Fruit fly (Drosophila melanogaster) whole organism, embryonic: ENCODE results near the gene CG13012.

Source experiments
- Bgb ChIP-seq: fragments of 200-800 bp; sonication (Bioruptor generic); IDR thresholded peaks from 2 replicates; pipeline ENCODE4 v1.3.6; 2022; ENCODE audit warnings: missing biosample characterization, missing genetic modification characterization; ENCODE audit not compliant: partially characterized antibody
- CG11456 ChIP-seq: fragments of 200-800 bp; sonication (Bioruptor generic); IDR thresholded peaks from 3 replicates; pipeline ENCODE4 v1.3.6; 2022; ENCODE audit warnings: missing biosample characterization, missing genetic modification characterization
- CG11696 ChIP-seq: fragments of 200-800 bp; sonication (Bioruptor generic); IDR thresholded peaks from 2 replicates; pipeline ENCODE4 v1.3.6; 2022; ENCODE audit warnings: missing biosample characterization, missing genetic modification characterization
- CG12391 ChIP-seq: fragments of 200-800 bp; sonication (Bioruptor generic); optimal IDR thresholded peaks from 3 replicates; lab custom pipeline; 2018; ENCODE audit warnings: missing biosample characterization, mild to moderate bottlenecking, missing genetic modification characterization, moderate library complexity
- CG14965 ChIP-seq: fragments of 200-800 bp; sonication (Bioruptor generic); optimal IDR thresholded peaks from 2 replicates; lab custom pipeline; 2016; ENCODE audit warnings: missing biosample characterization, missing genetic modification characterization, borderline replicate concordance
- CG15601 ChIP-seq: fragments of 200-800 bp; sonication (Bioruptor generic); optimal IDR thresholded peaks from 3 replicates; lab custom pipeline; 2019; ENCODE audit warnings: missing biosample characterization, mild to moderate bottlenecking, missing genetic modification characterization, moderate library complexity
- CG18011 ChIP-seq: fragments of 200-800 bp; sonication (Bioruptor generic); optimal IDR thresholded peaks from 2 replicates; lab custom pipeline; 2017; ENCODE audit warnings: missing biosample characterization, missing genetic modification characterization, mild to moderate bottlenecking, moderate library complexity, missing genotype
- CG2116 ChIP-seq: fragments of 200-800 bp; sonication (Bioruptor generic); optimal IDR thresholded peaks from 3 replicates; lab custom pipeline; 2018; ENCODE audit warnings: missing biosample characterization, mild to moderate bottlenecking, missing genetic modification characterization
- CG2120 ChIP-seq: fragments of 200-800 bp; sonication (Bioruptor generic); optimal IDR thresholded peaks from 3 replicates; lab custom pipeline; 2016; ENCODE audit warnings: missing biosample characterization, missing genetic modification characterization
- CG2712 ChIP-seq: fragments of 200-800 bp; optimal IDR thresholded peaks from 3 replicates; lab custom pipeline; 2019; ENCODE audit warnings: missing biosample characterization, mild to moderate bottlenecking, missing genetic modification characterization, moderate library complexity
- CG34376 ChIP-seq: fragments of 200-800 bp; sonication (Bioruptor generic); optimal IDR thresholded peaks from 2 replicates; lab custom pipeline; 2018; ENCODE audit warnings: missing biosample characterization, mild to moderate bottlenecking, missing genetic modification characterization
- CG34422 ChIP-seq: fragments of 200-800 bp; sonication (Bioruptor generic); IDR thresholded peaks from 3 replicates; pipeline ENCODE4 v1.3.6; 2022; ENCODE audit warnings: missing biosample characterization, missing genetic modification characterization
- CG3847 ChIP-seq: fragments of 200-800 bp; sonication (Bioruptor generic); IDR thresholded peaks from 2 replicates; pipeline ENCODE4 v1.3.6; 2022; ENCODE audit warnings: missing biosample characterization, missing genetic modification characterization
- CG3995 ChIP-seq: fragments of 200-800 bp; sonication (Bioruptor generic); optimal IDR thresholded peaks from 3 replicates; lab custom pipeline; 2016; ENCODE audit warnings: missing biosample characterization, missing genetic modification characterization
- CG7928 ChIP-seq: fragments of 200-800 bp; sonication (Bioruptor generic); optimal IDR thresholded peaks from 2 replicates; lab custom pipeline; 2017; ENCODE audit warnings: missing biosample characterization, mild to moderate bottlenecking, missing genetic modification characterization
- CG8290 ChIP-seq, 3 experiments: fragments of 200-800 bp; sonication (Bioruptor generic); optimal IDR thresholded peaks; 2 replicates each; lab custom pipeline; 2016 to 2019; ENCODE audit warnings: missing biosample characterization in 3 of 3, missing genetic modification characterization in 3 of 3, mild to moderate bottlenecking in 2 of 3, moderate library complexity in 1 of 3
- CG8924 ChIP-seq: fragments of 200-800 bp; optimal IDR thresholded peaks from 3 replicates; lab custom pipeline; 2019; ENCODE audit warnings: missing biosample characterization, mild to moderate bottlenecking, missing genetic modification characterization, moderate library complexity
- CG9817 ChIP-seq: fragments of 200-800 bp; sonication (Bioruptor generic); optimal IDR thresholded peaks from 2 replicates; lab custom pipeline; 2018; ENCODE audit warnings: missing biosample characterization, mild to moderate bottlenecking, missing genetic modification characterization, moderate library complexity
- CTCF ChIP-seq: fragments of 200-800 bp; sonication (Bioruptor generic); optimal IDR thresholded peaks from 2 replicates; lab custom pipeline; 2017; ENCODE audit warnings: missing biosample characterization, mild to moderate bottlenecking, missing genetic modification characterization, moderate library complexity
- Dp ChIP-seq: fragments of 200-800 bp; sonication (Bioruptor generic); optimal IDR thresholded peaks from 2 replicates; lab custom pipeline; 2018; ENCODE audit warnings: missing biosample characterization, mild to moderate bottlenecking, missing genetic modification characterization, moderate library complexity
- E2f1 ChIP-seq: fragments of 200-800 bp; sonication (Bioruptor generic); IDR thresholded peaks from 2 replicates; pipeline ENCODE4 v1.3.6; 2022; ENCODE audit warnings: missing biosample characterization, missing genetic modification characterization
- E2f2 ChIP-seq: fragments of 200-800 bp; sonication (Bioruptor generic); IDR thresholded peaks from 2 replicates; pipeline ENCODE4 v1.3.6; 2022; ENCODE audit warnings: missing biosample characterization, missing genetic modification characterization
- ERR ChIP-seq: fragments of 200-800 bp; sonication (Bioruptor generic); optimal IDR thresholded peaks from 2 replicates; lab custom pipeline; 2016; ENCODE audit warnings: missing biosample characterization, missing genetic modification characterization
- Eip74EF ChIP-seq, 2 experiments: fragments of 200-800 bp in 1 of 2; fragments of >200 bp in 1 of 2; sonication (Bioruptor generic) in 1 of 2; optimal IDR thresholded peaks; 2 replicates each; lab custom pipeline; 2017 to 2019; ENCODE audit warnings: missing biosample characterization in 2 of 2, missing genetic modification characterization in 2 of 2, mild to moderate bottlenecking in 1 of 2, moderate library complexity in 1 of 2
- Gug ChIP-seq: fragments of 200-800 bp; sonication (Bioruptor generic); IDR thresholded peaks from 4 replicates; pipeline ENCODE4 v1.3.6; 2022; ENCODE audit warnings: missing biosample characterization, missing genetic modification characterization
- Lhr ChIP-seq: fragments of 200-800 bp; sonication (Bioruptor generic); optimal IDR thresholded peaks from 3 replicates; lab custom pipeline; 2017; ENCODE audit warnings: mild to moderate bottlenecking, missing biosample characterization, missing genetic modification reagents, missing genetic modification characterization
- Mad ChIP-seq: fragments of 200-800 bp; sonication (Bioruptor generic); optimal IDR thresholded peaks from 2 replicates; lab custom pipeline; 2016; ENCODE audit warnings: missing biosample characterization, missing genetic modification characterization
- Mes4 ChIP-seq: fragments of 200-800 bp; sonication (Bioruptor generic); optimal IDR thresholded peaks from 2 replicates; lab custom pipeline; 2016; ENCODE audit warnings: missing biosample characterization, missing genetic modification characterization
- Myb ChIP-seq: fragments of 200-800 bp; sonication (Bioruptor generic); optimal IDR thresholded peaks from 2 replicates; lab custom pipeline; 2016; ENCODE audit warnings: missing biosample characterization, missing genetic modification characterization
- NFAT ChIP-seq: fragments of 200-800 bp; sonication (Bioruptor generic); IDR thresholded peaks from 2 replicates; pipeline ENCODE4 v1.3.6; 2022; ENCODE audit warnings: missing biosample characterization, missing genetic modification characterization
- NfI ChIP-seq: fragments of 200-800 bp; sonication (Bioruptor generic); optimal IDR thresholded peaks from 3 replicates; lab custom pipeline; 2018; ENCODE audit warnings: missing biosample characterization, mild to moderate bottlenecking, missing genetic modification characterization, moderate library complexity
- btn ChIP-seq: fragments of 200-800 bp; sonication (Bioruptor generic); optimal IDR thresholded peaks from 2 replicates; lab custom pipeline; 2016; ENCODE audit warnings: missing biosample characterization, missing genetic modification characterization
- cg ChIP-seq: fragments of 200-800 bp; sonication (Bioruptor generic); optimal IDR thresholded peaks from 3 replicates; lab custom pipeline; 2019; ENCODE audit warnings: missing biosample characterization, mild to moderate bottlenecking, missing genetic modification characterization, moderate library complexity
- chif ChIP-seq, 2 experiments: fragments of 200-800 bp; sonication (Bioruptor generic); optimal IDR thresholded peaks; 3 replicates each; lab custom pipeline; 2016; ENCODE audit warnings: missing biosample characterization in 2 of 2, missing genetic modification characterization in 2 of 2
- chinmo ChIP-seq: fragments of 200-800 bp; sonication (Bioruptor generic); IDR thresholded peaks from 4 replicates; pipeline ENCODE4 v1.3.6; 2022; ENCODE audit warnings: missing biosample characterization, missing genetic modification characterization; ENCODE audit not compliant: partially characterized antibody
- crp ChIP-seq, 2 experiments: fragments of 200-800 bp; sonication (Bioruptor generic); optimal IDR thresholded peaks; 2 replicates in 1 of 2; 3 replicates in 1 of 2; lab custom pipeline; 2017; ENCODE audit warnings: missing biosample characterization in 2 of 2, missing genetic modification characterization in 2 of 2, mild to moderate bottlenecking in 1 of 2, moderate library complexity in 1 of 2
- exex ChIP-seq: fragments of 200-800 bp; sonication (Bioruptor generic); optimal IDR thresholded peaks from 4 replicates; lab custom pipeline; 2018; ENCODE audit warnings: missing biosample characterization, mild to moderate bottlenecking, missing genetic modification characterization, moderate library complexity
- grau ChIP-seq: fragments of 200-800 bp; optimal IDR thresholded peaks from 3 replicates; lab custom pipeline; 2019; ENCODE audit warnings: missing biosample characterization, mild to moderate bottlenecking, missing genetic modification characterization, moderate library complexity
- gsb-n ChIP-seq: fragments of 200-800 bp; sonication (Bioruptor generic); optimal IDR thresholded peaks from 3 replicates; lab custom pipeline; 2018; ENCODE audit warnings: missing biosample characterization, mild to moderate bottlenecking, missing genetic modification characterization
- hb ChIP-seq: fragments of 200-800 bp; sonication (Bioruptor generic); IDR thresholded peaks from 3 replicates; pipeline ENCODE4 v1.3.6; 2022; ENCODE audit warnings: missing biosample characterization, missing genetic modification characterization; ENCODE audit not compliant: partially characterized antibody
- hbn ChIP-seq: fragments of 200-800 bp; sonication (Bioruptor generic); IDR thresholded peaks from 2 replicates; pipeline ENCODE4 v1.3.6; 2022; ENCODE audit warnings: missing biosample characterization, missing genetic modification characterization; ENCODE audit not compliant: partially characterized antibody
- jumu ChIP-seq: fragments of 200-800 bp; sonication (Bioruptor generic); optimal IDR thresholded peaks from 3 replicates; lab custom pipeline; 2016; ENCODE audit warnings: missing biosample characterization, missing genetic modification characterization
- mirr ChIP-seq: fragments of 200-800 bp; sonication (Bioruptor generic); optimal IDR thresholded peaks from 3 replicates; lab custom pipeline; 2018; ENCODE audit warnings: missing biosample characterization, mild to moderate bottlenecking, missing genetic modification characterization
- shn ChIP-seq: fragments of 200-800 bp; sonication (Bioruptor generic); optimal IDR thresholded peaks from 3 replicates; lab custom pipeline; 2016; ENCODE audit warnings: missing biosample characterization, missing genetic modification characterization
- tin ChIP-seq: fragments of 200-800 bp; sonication (Bioruptor generic); optimal IDR thresholded peaks from 3 replicates; lab custom pipeline; 2016; ENCODE audit warnings: missing biosample characterization, missing genetic modification characterization
- tll ChIP-seq, 2 experiments: fragments of 200-800 bp in 1 of 2; fragments of >200 bp in 1 of 2; sonication (Bioruptor generic) in 1 of 2; optimal IDR thresholded peaks; 2 replicates each; lab custom pipeline; 2017 to 2019; ENCODE audit warnings: missing biosample characterization in 2 of 2, missing genetic modification characterization in 2 of 2, mild to moderate bottlenecking in 1 of 2, moderate library complexity in 1 of 2
- tna ChIP-seq: fragments of 200-800 bp; sonication (Bioruptor generic); IDR thresholded peaks from 2 replicates; pipeline ENCODE4 v1.3.6; 2022; ENCODE audit warnings: missing biosample characterization, missing genetic modification characterization; ENCODE audit not compliant: partially characterized antibody
- trem ChIP-seq: fragments of 200-800 bp; optimal IDR thresholded peaks from 3 replicates; lab custom pipeline; 2019; ENCODE audit warnings: missing biosample characterization, mild to moderate bottlenecking, missing genetic modification characterization, moderate library complexity
- unc-4 ChIP-seq: fragments of 200-800 bp; sonication (Bioruptor generic); IDR thresholded peaks from 2 replicates; pipeline ENCODE4 v1.3.6; 2022; ENCODE audit warnings: missing biosample characterization, missing genetic modification characterization; ENCODE audit not compliant: partially characterized antibody

The CG13012 gene

DNA sequence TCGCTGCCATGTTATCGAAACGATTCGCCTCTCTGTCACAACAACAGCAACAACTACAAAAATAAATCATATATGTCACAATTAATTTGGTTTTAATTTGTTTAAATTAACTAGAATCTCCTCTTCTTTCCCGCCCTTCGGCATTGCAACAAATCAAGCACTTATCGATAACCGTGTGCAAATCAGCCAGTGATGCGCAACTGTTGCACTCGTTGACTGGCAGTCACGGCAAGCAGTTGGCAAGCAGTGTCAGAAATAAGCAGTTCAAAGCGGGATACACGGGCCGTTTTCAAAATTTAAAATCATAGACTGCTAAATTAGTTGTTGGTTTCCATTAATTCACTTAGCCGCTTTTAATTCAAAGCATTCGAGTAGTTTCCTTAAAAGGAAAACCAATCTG, 7.2 kb upstream of the CG13012 start, which contains the start of gene Axs (continued):
- TF ChIP-seq CG9817 (tag; lab: Kevin White, UChicago) (peak; percentile 0), Gug (GFP tag; lab: Robert Waterston, UW) (no peak), CG18011 (peak; percentile 4), cg (GFP tag; lab: Kevin White, UChicago) (peak; percentile 13), tll (GFP tag; optimal IDR thresholded peaks at IDR 0.05; lab: Kevin White, UChicago) (peak in 1 of 2 experiments; percentile 37), CG12391 (tag; lab: Kevin White, UChicago) (peak; percentile 33), CG34376 (no peak), hbn (GFP tag; lab: Robert Waterston, UW) (peak; percentile 50), chif (GFP tag; optimal IDR thresholded peaks at IDR 0.05; lab: Kevin White, UChicago) (peak; percentile 3 to 10), ERR (GFP tag; lab: Kevin White, UChicago) (peak; percentile 45), shn (GFP tag; lab: Kevin White, UChicago) (peak; percentile 41), NFAT (GFP tag; lab: Robert Waterston, UW) (peak; percentile 40; the same call in 1 of the 2 replicates), Dp (GFP tag; lab: Kevin White, UChicago) (peak; percentile 98), hb (GFP tag; lab: Robert Waterston, UW) (peak; percentile 69), Myb (GFP tag; lab: Kevin White, UChicago) (peak; percentile 84), CG3995 (GFP tag; lab: Kevin White, UChicago) (peak; percentile 62), E2f2 (GFP tag; lab: Robert Waterston, UW) (peak; percentile 99), CG2712 (tag; lab: Kevin White, UChicago) (peak; percentile 20), CG11696 (GFP tag; lab: Robert Waterston, UW) (no peak), btn (GFP tag; lab: Kevin White, UChicago) (no peak), CG8290 (GFP tag; optimal IDR thresholded peaks at IDR 0.05; lab: Kevin White, UChicago) (peak; percentile 85), CG8290 (tag; optimal IDR thresholded peaks at IDR 0.05; lab: Kevin White, UChicago) (peak; percentile 54 to 87), CG2120 (peak; percentile 50), grau (peak; percentile 38), E2f1 (GFP tag; lab: Robert Waterston, UW) (no peak; the same call in 1 of the 2 replicates), unc-4 (GFP tag; lab: Robert Waterston, UW) (peak; percentile 64), crp (GFP tag; optimal IDR thresholded peaks at IDR 0.05; lab: Kevin White, UChicago) (peak in 1 of 2 experiments; percentile 32), exex (tag; lab: Kevin White, UChicago) (no peak), CG11456 (no peak), CTCF (GFP tag; lab: Kevin White, UChicago) (peak; percentile 21), CG14965 (GFP tag; lab: Kevin White, UChicago) (no peak), Mes4 (GFP tag; lab: Kevin White, UChicago) (peak; percentile 29), CG2116 (GFP tag; lab: Kevin White, UChicago) (peak; percentile 85), CG8924 (peak; percentile 35), NfI (GFP tag; lab: Kevin White, UChicago) (peak; percentile 11), gsb-n (tag; lab: Kevin White, UChicago) (peak; percentile 23), Bgb (GFP tag; lab: Robert Waterston, UW) (peak; percentile 85), CG15601 (tag; lab: Kevin White, UChicago) (peak; percentile 32), CG3847 (peak; percentile 30), tna (peak; percentile 74), trem (tag; lab: Kevin White, UChicago) (peak; percentile 61), tin (GFP tag; lab: Kevin White, UChicago) (no peak), jumu (GFP tag; lab: Kevin White, UChicago) (peak; percentile 16), Lhr (peak; percentile 77), Mad (GFP tag; lab: Kevin White, UChicago) (peak; percentile 27), CG7928 (GFP tag; lab: Kevin White, UChicago) (no peak), chinmo (GFP tag; lab: Robert Waterston, UW) (peak; percentile 99), mirr (no peak), Eip74EF (GFP tag; optimal IDR thresholded peaks at IDR 0.05; lab: Kevin White, UChicago) (peak in 1 of 2 experiments; percentile 81), CG34422 (0 out of 3 replicates have a peak, but pooled peaks have one; percentile 36)
